Worm (Caenorhabditis elegans) whole organism, L2 larva: ENCODE results near the gene trh-1.

ENCODE experiments used
- C34F6.9 ChIP-seq: fragments of 150-350 bp; optimal IDR thresholded peaks from 2 replicates; lab custom pipeline; 2014; ENCODE audit warnings: missing biosample characterization, missing genetic modification characterization
- F13H6.1 ChIP-seq: sonication (generic microtip); optimal IDR thresholded peaks from 2 replicates; lab custom pipeline; 2016; ENCODE audit warnings: missing genetic modification characterization, missing compliant biosample characterization
- R02D3.7 ChIP-seq: fragments of 150-350 bp; optimal IDR thresholded peaks from 2 replicates; lab custom pipeline; 2014; ENCODE audit warnings: missing biosample characterization, missing genetic modification characterization
- Y55F3AM.14 ChIP-seq: fragments of 200-800 bp; sonication (Bioruptor generic); optimal IDR thresholded peaks from 2 replicates; lab custom pipeline; 2018; ENCODE audit warnings: mild to moderate bottlenecking, missing genetic modification characterization, missing compliant biosample characterization
- alr-1 ChIP-seq: fragments of 150-350 bp; optimal IDR thresholded peaks from 2 replicates; lab custom pipeline; 2014; ENCODE audit warnings: missing biosample characterization, missing genetic modification characterization
- aly-2 ChIP-seq: fragments of 150-350 bp; optimal IDR thresholded peaks from 2 replicates; lab custom pipeline; 2014; ENCODE audit warnings: missing biosample characterization, missing genetic modification characterization
- ama-1 ChIP-seq: fragments of 150-350 bp; optimal IDR thresholded peaks from 2 replicates; lab custom pipeline; 2018; ENCODE audit warnings: inconsistent platforms
- ceh-16 ChIP-seq: fragments of 150-350 bp; optimal IDR thresholded peaks from 2 replicates; lab custom pipeline; 2014; ENCODE audit warnings: missing biosample characterization, missing genetic modification characterization
- ceh-82 ChIP-seq: fragments of 150-350 bp; optimal IDR thresholded peaks from 2 replicates; lab custom pipeline; 2014; ENCODE audit warnings: missing biosample characterization, missing genetic modification characterization
- crh-2 ChIP-seq: sonication (generic microtip); optimal IDR thresholded peaks from 2 replicates; lab custom pipeline; 2017; ENCODE audit warnings: missing biosample characterization, missing genetic modification characterization
- egl-27 ChIP-seq: sonication (generic microtip); optimal IDR thresholded peaks from 3 replicates; lab custom pipeline; 2017; ENCODE audit warnings: missing biosample characterization, missing genetic modification reagents, missing genetic modification characterization
- elt-1 ChIP-seq: fragments of 150-350 bp; optimal IDR thresholded peaks from 2 replicates; lab custom pipeline; 2014; ENCODE audit warnings: missing biosample characterization, missing genetic modification characterization
- elt-3 ChIP-seq: sonication (generic microtip); optimal IDR thresholded peaks from 2 replicates; lab custom pipeline; 2017; ENCODE audit warnings: missing biosample characterization, missing genetic modification characterization
- gmeb-1 ChIP-seq: fragments of 150-350 bp; optimal IDR thresholded peaks from 2 replicates; lab custom pipeline; 2014; ENCODE audit warnings: missing biosample characterization, missing genetic modification characterization
- lin-39 ChIP-seq: fragments of 150-350 bp; optimal IDR thresholded peaks from 2 replicates; lab custom pipeline; 2014; ENCODE audit warnings: missing biosample characterization, missing genetic modification reagents, missing genetic modification characterization
- lsy-2 ChIP-seq, 2 experiments: fragments of 150-350 bp in 1 of 2; sonication (generic microtip) in 1 of 2; optimal IDR thresholded peaks; 2 replicates each; lab custom pipeline; 2014 to 2017; ENCODE audit warnings: missing biosample characterization in 2 of 2, missing genetic modification characterization in 2 of 2
- mbf-1 ChIP-seq: sonication (generic microtip); optimal IDR thresholded peaks from 2 replicates; lab custom pipeline; 2017; ENCODE audit warnings: missing biosample characterization, missing genetic modification characterization
- mdl-1 ChIP-seq, 2 experiments: fragments of 150-350 bp in 1 of 2; sonication (generic microtip) in 1 of 2; optimal IDR thresholded peaks; 2 replicates each; lab custom pipeline; 2017; ENCODE audit warnings: missing biosample characterization in 2 of 2, missing genetic modification characterization in 2 of 2
- nhr-11 ChIP-seq: fragments of 150-350 bp; optimal IDR thresholded peaks from 2 replicates; lab custom pipeline; 2014; ENCODE audit warnings: missing biosample characterization, missing genetic modification characterization
- nhr-12 ChIP-seq: fragments of 150-350 bp; optimal IDR thresholded peaks from 2 replicates; lab custom pipeline; 2014; ENCODE audit warnings: missing biosample characterization, missing genetic modification characterization
- nhr-129 ChIP-seq: fragments of 150-350 bp; optimal IDR thresholded peaks from 2 replicates; lab custom pipeline; 2014; ENCODE audit warnings: missing biosample characterization, missing genetic modification characterization
- nhr-21 ChIP-seq: fragments of 150-350 bp; optimal IDR thresholded peaks from 2 replicates; lab custom pipeline; 2014; ENCODE audit warnings: missing biosample characterization, missing genetic modification characterization
- nhr-23 ChIP-seq: fragments of 150-350 bp; optimal IDR thresholded peaks from 2 replicates; lab custom pipeline; 2014; ENCODE audit warnings: missing biosample characterization, missing genetic modification reagents, missing genetic modification characterization
- nhr-237 ChIP-seq: fragments of 150-350 bp; optimal IDR thresholded peaks from 2 replicates; lab custom pipeline; 2014; ENCODE audit warnings: missing biosample characterization, missing genetic modification characterization
- nhr-77 ChIP-seq: fragments of 150-350 bp; optimal IDR thresholded peaks from 2 replicates; lab custom pipeline; 2014; ENCODE audit warnings: missing biosample characterization, missing genetic modification characterization
- sem-4 ChIP-seq: fragments of 150-350 bp; optimal IDR thresholded peaks from 2 replicates; lab custom pipeline; 2014; ENCODE audit warnings: missing biosample characterization, missing genetic modification reagents, missing genetic modification characterization
- sma-3 ChIP-seq: sonication (generic microtip); optimal IDR thresholded peaks from 2 replicates; lab custom pipeline; 2016; ENCODE audit warnings: missing genetic modification reagents, missing genetic modification characterization, missing compliant biosample characterization
- snpc-4 ChIP-seq: fragments of 150-350 bp; optimal IDR thresholded peaks from 2 replicates; lab custom pipeline; 2014; ENCODE audit warnings: missing biosample characterization, missing genetic modification characterization
- unc-55 ChIP-seq: fragments of 150-350 bp; sonication (generic microtip); optimal IDR thresholded peaks from 3 replicates; lab custom pipeline; 2014; ENCODE audit warnings: missing biosample characterization, missing genetic modification reagents, missing genetic modification characterization
- unc-62 ChIP-seq: fragments of 150-350 bp; optimal IDR thresholded peaks from 2 replicates; lab custom pipeline; 2014; ENCODE audit warnings: missing biosample characterization, missing genetic modification reagents, missing genetic modification characterization
- zag-1 ChIP-seq: fragments of 150-350 bp; optimal IDR thresholded peaks from 2 replicates; lab custom pipeline; 2014; ENCODE audit warnings: missing biosample characterization, missing genetic modification characterization
- ztf-1 ChIP-seq: fragments of 200-800 bp; sonication (Bioruptor generic); conservative IDR thresholded peaks from 2 replicates; pipeline ENCODE4 v1.3.6; 2022; ENCODE audit warnings: missing genetic modification characterization, missing compliant biosample characterization
- ztf-11 ChIP-seq: sonication (generic microtip); optimal IDR thresholded peaks from 2 replicates; lab custom pipeline; 2017; ENCODE audit warnings: missing biosample characterization, missing genetic modification characterization

trh-1 gene

ce11 chrIV:17342667-17343066, 25.7 kb upstream of the trh-1 start, which contains the start of gene C49C3.21:
TSS of gene C49C3.21 (plus strand) at chrIV:17342967.
- TF ChIP-seq gmeb-1 (tag; lab: Kevin White, UChicago) (no peak), lsy-2 (tag; optimal IDR thresholded peaks at IDR 0.05; lab: Kevin White, UChicago) (no peak), sem-4 (tag; lab: Kevin White, UChicago) (no peak), elt-3 (tag; lab: Kevin White, UChicago) (no peak), Y55F3AM.14 (GFP tag; lab: Kevin White, UChicago) (no peak), unc-62 (no peak), nhr-237 (tag; lab: Kevin White, UChicago) (no peak), sma-3 (GFP tag; lab: Kevin White, UChicago) (no peak), aly-2 (no peak), snpc-4 (no peak), crh-2 (tag; lab: Kevin White, UChicago) (no peak), zag-1 (tag; lab: Kevin White, UChicago) (no peak)

- TF ChIP-seq aly-2 = no peak
- no peak for TF ChIP-seq nhr-129 (tag; lab: Kevin White, UChicago)
- TF ChIP-seq F13H6.1 (tag; lab: Kevin White, UChicago) = no peak
- TF ChIP-seq crh-2 (tag; lab: Kevin White, UChicago) = no peak
- TF ChIP-seq, all 48 proteins: peak for 0
Observed at ce11 chrIV:17343482-17343881, 24.9 kb upstream of the trh-1 start, which contains the start of gene C49C3.11. TSS of gene C49C3.11 (plus strand) at chrIV:17343782.

- no peak for TF ChIP-seq egl-27 (tag; lab: Kevin White, UChicago)
- no peak for TF ChIP-seq Y55F3AM.14 (GFP tag; lab: Kevin White, UChicago)
- TF ChIP-seq ceh-16 (tag; lab: Kevin White, UChicago) = no peak
- no peak for TF ChIP-seq nhr-23
- no peak for TF ChIP-seq unc-55 (GFP tag; lab: Kevin White, UChicago)
- TF ChIP-seq mbf-1 (tag; lab: Kevin White, UChicago) = no peak
- TF ChIP-seq crh-2 (tag; lab: Kevin White, UChicago) = no peak
- TF ChIP-seq nhr-77 = no peak
- TF ChIP-seq unc-62 = no peak
- no peak for TF ChIP-seq ztf-11 (tag; lab: Kevin White, UChicago)
- no peak for TF ChIP-seq ama-1 (lab: Kevin White, UChicago)
- TF ChIP-seq nhr-21 (tag; lab: Kevin White, UChicago) = no peak
- TF ChIP-seq R02D3.7 (tag; lab: Kevin White, UChicago) = no peak
- TF ChIP-seq elt-1 (tag; lab: Kevin White, UChicago) = no peak
Observed at ce11 chrIV:17346599-17347218, 21.7 kb upstream of the trh-1 start, which contains the start of the genes clec-197 and clec-198. TSS of gene clec-197 (minus strand) at chrIV:17346699. TSS of gene clec-198 (plus strand) at chrIV:17347168.

- TF ChIP-seq zag-1 (tag; lab: Kevin White, UChicago) (no peak), mdl-1 (tag; optimal IDR thresholded peaks at IDR 0.05; lab: Kevin White, UChicago) (no peak), ceh-82 (tag; lab: Kevin White, UChicago) (no peak), lin-39 (tag; lab: Kevin White, UChicago) (no peak), F13H6.1 (tag; lab: Kevin White, UChicago) (no peak), ztf-1 (GFP tag; lab: Robert Waterston, UW) (no peak), nhr-11 (tag; lab: Kevin White, UChicago) (no peak), nhr-12 (tag; lab: Kevin White, UChicago) (no peak), elt-1 (tag; lab: Kevin White, UChicago) (no peak), unc-55 (GFP tag; lab: Kevin White, UChicago) (no peak)
Observed at ce11 chrIV:17351586-17351985, 16.8 kb upstream of the trh-1 start, which contains the start of gene clec-199. TSS of gene clec-199 (plus strand) at chrIV:17351886.

ce11 chrIV:17361143-17361542, 7.2 kb upstream of the trh-1 start, which contains the start of gene clec-202:
TSS of gene clec-202 (plus strand) at chrIV:17361443.
- TF ChIP-seq snpc-4 = no peak
- no peak for TF ChIP-seq alr-1 (tag; lab: Kevin White, UChicago)
- no peak for TF ChIP-seq mbf-1 (tag; lab: Kevin White, UChicago)
- TF ChIP-seq C34F6.9 (tag; lab: Kevin White, UChicago) = no peak
- no peak for TF ChIP-seq F13H6.1 (tag; lab: Kevin White, UChicago)
